Worm (Caenorhabditis elegans): ENCODE data around the gene T02C1.2.

DNA sequence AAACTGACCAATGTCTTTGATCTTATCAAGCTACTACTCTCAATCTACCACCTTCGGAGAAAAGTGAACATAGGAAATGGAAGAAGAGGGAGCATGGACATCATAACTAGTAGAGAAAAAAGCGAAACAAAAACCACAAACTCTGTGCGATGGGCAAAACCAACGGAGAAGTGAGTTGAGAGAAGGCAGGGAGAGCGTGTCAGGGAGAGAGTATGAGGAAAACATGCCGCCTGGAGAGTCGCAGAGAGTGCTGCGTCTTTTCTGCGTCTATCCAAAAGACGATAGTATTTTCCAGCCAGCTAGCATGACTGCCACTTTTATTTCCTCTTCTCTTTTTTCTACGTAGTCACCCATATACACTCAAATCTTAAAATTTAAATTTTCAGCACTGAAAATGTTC is 10.8 kb upstream of the T02C1.2 start, which contains the start of gene saeg-2:
- TF ChIP-seq ztf-4 (tag; optimal IDR thresholded peaks at IDR 0.05): no peak
- no peak for TF ChIP-seq nhr-237 (tag; optimal IDR thresholded peaks at IDR 0.05)
- TF ChIP-seq nhr-77 (tag; optimal IDR thresholded peaks at IDR 0.05): no peak
